Fruit fly (Drosophila melanogaster) whole organism, embryonic: ENCODE data around the gene CG46059.
A peak's percentile ranks its signal among the peaks of the same experiment; 100 is the strongest.

Experiments
- C15 ChIP-seq: fragments of 200-800 bp; sonication (Bioruptor generic); IDR thresholded peaks from 3 replicates; pipeline ENCODE4 v1.3.6; 2022; ENCODE audit warnings: missing biosample characterization, missing genetic modification characterization
- CG10274 ChIP-seq: fragments of 200-800 bp; sonication (Bioruptor generic); optimal IDR thresholded peaks from 3 replicates; lab custom pipeline; 2017; ENCODE audit warnings: missing biosample characterization, mild to moderate bottlenecking, missing genetic modification characterization
- CG10366 ChIP-seq: fragments of 200-800 bp; sonication (Bioruptor generic); IDR thresholded peaks from 2 replicates; pipeline ENCODE4 v1.3.6; 2022; ENCODE audit warnings: missing biosample characterization, missing genetic modification characterization
- CG10959 ChIP-seq: fragments of 200-800 bp; sonication (Bioruptor generic); IDR thresholded peaks from 2 replicates; pipeline ENCODE4 v1.3.6; 2022; ENCODE audit warnings: missing biosample characterization, missing genetic modification characterization
- CG17186 ChIP-seq: fragments of 200-800 bp; sonication (Bioruptor generic); optimal IDR thresholded peaks from 3 replicates; lab custom pipeline; 2017; ENCODE audit warnings: missing biosample characterization, missing genetic modification reagents, missing genetic modification characterization
- CG17802 ChIP-seq: fragments of 200-800 bp; sonication (Bioruptor generic); optimal IDR thresholded peaks from 2 replicates; lab custom pipeline; 2018; ENCODE audit warnings: missing biosample characterization, mild to moderate bottlenecking, missing genetic modification characterization, moderate library complexity
- CG18764 ChIP-seq: fragments of 200-800 bp; sonication (Bioruptor generic); optimal IDR thresholded peaks from 3 replicates; lab custom pipeline; 2016; ENCODE audit warnings: missing biosample characterization, missing genetic modification characterization
- CG2889 ChIP-seq: fragments of 200-800 bp; sonication (Bioruptor generic); IDR thresholded peaks from 3 replicates; pipeline ENCODE4 v1.3.6; 2022; ENCODE audit warnings: missing biosample characterization, missing genetic modification characterization
- CG30403 ChIP-seq: fragments of 200-800 bp; sonication (Bioruptor generic); optimal IDR thresholded peaks from 3 replicates; lab custom pipeline; 2016; ENCODE audit warnings: missing biosample characterization, missing genetic modification characterization
- CG34422 ChIP-seq: fragments of 200-800 bp; sonication (Bioruptor generic); IDR thresholded peaks from 3 replicates; pipeline ENCODE4 v1.3.6; 2022; ENCODE audit warnings: missing biosample characterization, missing genetic modification characterization
- CG42726 ChIP-seq: fragments of 200-800 bp; sonication (Bioruptor generic); IDR thresholded peaks from 2 replicates; pipeline ENCODE4 v1.3.6; 2022; ENCODE audit warnings: missing biosample characterization, missing genetic modification characterization; ENCODE audit not compliant: partially characterized antibody
- CG4617 ChIP-seq: fragments of 200-800 bp; sonication (Bioruptor generic); optimal IDR thresholded peaks from 3 replicates; lab custom pipeline; 2016; ENCODE audit warnings: missing biosample characterization, missing genetic modification characterization, borderline replicate concordance
- CG4707 ChIP-seq: fragments of 200-800 bp; sonication (Bioruptor generic); optimal IDR thresholded peaks from 2 replicates; lab custom pipeline; 2018; ENCODE audit warnings: missing biosample characterization, mild to moderate bottlenecking, missing genetic modification characterization, moderate library complexity
- CG5245 ChIP-seq: fragments of 200-800 bp; sonication (Bioruptor generic); optimal IDR thresholded peaks from 3 replicates; lab custom pipeline; 2016; ENCODE audit warnings: missing biosample characterization, missing genetic modification characterization
- CG6272 ChIP-seq: fragments of 200-800 bp; sonication (Bioruptor generic); IDR thresholded peaks from 2 replicates; pipeline ENCODE4 v1.3.6; 2022; ENCODE audit warnings: missing biosample characterization, missing genetic modification characterization
- CG7745 ChIP-seq: fragments of 200-800 bp; sonication (Bioruptor generic); optimal IDR thresholded peaks from 2 replicates; lab custom pipeline; 2018; ENCODE audit warnings: missing biosample characterization, mild to moderate bottlenecking, missing genetic modification characterization, moderate library complexity
- CG8924 ChIP-seq: fragments of 200-800 bp; optimal IDR thresholded peaks from 3 replicates; lab custom pipeline; 2019; ENCODE audit warnings: missing biosample characterization, mild to moderate bottlenecking, missing genetic modification characterization, moderate library complexity
- CG9437 ChIP-seq: fragments of 200-800 bp; sonication (Bioruptor generic); optimal IDR thresholded peaks from 2 replicates; lab custom pipeline; 2018; ENCODE audit warnings: missing biosample characterization, mild to moderate bottlenecking, missing genetic modification characterization
- CG9797 ChIP-seq: fragments of 200-800 bp; sonication (Bioruptor generic); optimal IDR thresholded peaks from 3 replicates; lab custom pipeline; 2018; ENCODE audit warnings: missing biosample characterization, mild to moderate bottlenecking, missing genetic modification characterization
- CG9876 ChIP-seq: fragments of 200-800 bp; sonication (Bioruptor generic); optimal IDR thresholded peaks from 2 replicates; lab custom pipeline; 2016; ENCODE audit warnings: missing biosample characterization, missing genetic modification characterization
- Chrac-16 ChIP-seq: fragments of 200-800 bp; sonication (Bioruptor generic); optimal IDR thresholded peaks from 3 replicates; lab custom pipeline; 2016; ENCODE audit warnings: missing biosample characterization, missing genetic modification characterization
- D19B ChIP-seq: fragments of 200-800 bp; sonication (Bioruptor generic); optimal IDR thresholded peaks from 2 replicates; lab custom pipeline; 2017; ENCODE audit warnings: missing biosample characterization, mild to moderate bottlenecking, missing genetic modification characterization
- Dek ChIP-seq: fragments of 200-800 bp; sonication (Bioruptor generic); optimal IDR thresholded peaks from 3 replicates; lab custom pipeline; 2019; ENCODE audit warnings: missing biosample characterization, mild to moderate bottlenecking, missing genetic modification characterization, moderate library complexity
- Dfd ChIP-seq, 2 experiments: fragments of >200 bp; optimal IDR thresholded peaks; 2 replicates each; lab custom pipeline; 2017; ENCODE audit warnings: missing biosample characterization in 2 of 2, missing genetic modification characterization in 2 of 2
- Dip3 ChIP-seq: fragments of 200-800 bp; sonication (Bioruptor generic); optimal IDR thresholded peaks from 3 replicates; lab custom pipeline; 2016; ENCODE audit warnings: missing biosample characterization, missing genetic modification characterization
- ERR ChIP-seq: fragments of 200-800 bp; sonication (Bioruptor generic); optimal IDR thresholded peaks from 2 replicates; lab custom pipeline; 2016; ENCODE audit warnings: missing biosample characterization, missing genetic modification characterization
- Gsc ChIP-seq: fragments of 200-800 bp; sonication (Bioruptor generic); IDR thresholded peaks from 2 replicates; pipeline ENCODE4 v1.3.6; 2022; ENCODE audit warnings: missing biosample characterization, missing genetic modification characterization
- Hr3 ChIP-seq: fragments of 200-800 bp; sonication (Bioruptor generic); optimal IDR thresholded peaks from 3 replicates; lab custom pipeline; 2016; ENCODE audit warnings: missing biosample characterization, missing genetic modification characterization
- Lhr ChIP-seq: fragments of 200-800 bp; sonication (Bioruptor generic); optimal IDR thresholded peaks from 3 replicates; lab custom pipeline; 2017; ENCODE audit warnings: mild to moderate bottlenecking, missing biosample characterization, missing genetic modification reagents, missing genetic modification characterization
- MTF-1 ChIP-seq: fragments of 200-800 bp; sonication (Bioruptor generic); optimal IDR thresholded peaks from 2 replicates; lab custom pipeline; 2018; ENCODE audit warnings: missing biosample characterization, mild to moderate bottlenecking, missing genetic modification characterization, borderline replicate concordance
- NK7.1 ChIP-seq: fragments of 200-800 bp; sonication (Bioruptor generic); optimal IDR thresholded peaks from 3 replicates; lab custom pipeline; 2016; ENCODE audit warnings: missing biosample characterization, missing genetic modification characterization
- Sry-β ChIP-seq: fragments of 200-800 bp; sonication (Bioruptor generic); optimal IDR thresholded peaks from 2 replicates; lab custom pipeline; 2018; ENCODE audit warnings: missing biosample characterization, mild to moderate bottlenecking, missing genetic modification characterization, moderate library complexity
- Xbp1 ChIP-seq: fragments of 200-800 bp; sonication (Bioruptor generic); optimal IDR thresholded peaks from 3 replicates; lab custom pipeline; 2016; ENCODE audit warnings: missing biosample characterization, mild to moderate bottlenecking, missing genetic modification characterization
- cad ChIP-seq: fragments of >200 bp; optimal IDR thresholded peaks from 2 replicates; lab custom pipeline; 2017; ENCODE audit warnings: missing biosample characterization, missing genetic modification characterization
- corto ChIP-seq: fragments of 200-800 bp; sonication (Bioruptor generic); optimal IDR thresholded peaks from 2 replicates; lab custom pipeline; 2016; ENCODE audit warnings: missing biosample characterization, mild to moderate bottlenecking, missing genetic modification characterization, moderate library complexity
- dan ChIP-seq: fragments of 200-800 bp; sonication (Bioruptor generic); IDR thresholded peaks from 2 replicates; pipeline ENCODE4 v1.3.6; 2022; ENCODE audit warnings: missing biosample characterization, missing genetic modification characterization
- danr ChIP-seq: fragments of 200-800 bp; sonication (Bioruptor generic); IDR thresholded peaks from 2 replicates; pipeline ENCODE4 v1.3.6; 2022; ENCODE audit warnings: missing biosample characterization, missing genetic modification characterization
- exex ChIP-seq: fragments of 200-800 bp; sonication (Bioruptor generic); optimal IDR thresholded peaks from 4 replicates; lab custom pipeline; 2018; ENCODE audit warnings: missing biosample characterization, mild to moderate bottlenecking, missing genetic modification characterization, moderate library complexity
- fd102C ChIP-seq: fragments of 200-800 bp; sonication (Bioruptor generic); optimal IDR thresholded peaks from 2 replicates; lab custom pipeline; 2018; ENCODE audit warnings: missing biosample characterization, mild to moderate bottlenecking, missing genetic modification characterization, moderate library complexity
- fd64A ChIP-seq: fragments of 200-800 bp; sonication (Bioruptor generic); optimal IDR thresholded peaks from 3 replicates; lab custom pipeline; 2018; ENCODE audit warnings: missing biosample characterization, mild to moderate bottlenecking, missing genetic modification characterization
- gt ChIP-seq: fragments of 200-800 bp; sonication (Bioruptor generic); IDR thresholded peaks from 2 replicates; pipeline ENCODE4 v1.3.6; 2022; ENCODE audit warnings: missing biosample characterization, missing genetic modification characterization
- insv ChIP-seq, 2 experiments: fragments of 200-800 bp; sonication (Bioruptor generic); optimal IDR thresholded peaks; 3 replicates each; lab custom pipeline; 2016 to 2018; ENCODE audit warnings: missing biosample characterization in 2 of 2, missing genetic modification characterization in 2 of 2
- lmd ChIP-seq: fragments of 200-800 bp; sonication (Bioruptor generic); IDR thresholded peaks from 2 replicates; pipeline ENCODE4 v1.3.6; 2022; ENCODE audit warnings: missing biosample characterization, missing genetic modification characterization
- ro ChIP-seq: fragments of 200-800 bp; sonication (Bioruptor generic); IDR thresholded peaks from 2 replicates; pipeline ENCODE4 v1.3.6; 2022; ENCODE audit warnings: missing biosample characterization, missing genetic modification characterization
- sens-2 ChIP-seq: fragments of 200-800 bp; sonication (Bioruptor generic); IDR thresholded peaks from 2 replicates; pipeline ENCODE4 v1.3.6; 2022; ENCODE audit warnings: missing biosample characterization, missing genetic modification characterization
- sob ChIP-seq: fragments of 200-800 bp; sonication (Bioruptor generic); IDR thresholded peaks from 2 replicates; pipeline ENCODE4 v1.3.6; 2022; ENCODE audit warnings: missing biosample characterization, missing genetic modification characterization
- ssp ChIP-seq: fragments of 200-800 bp; sonication (Bioruptor generic); IDR thresholded peaks from 2 replicates; pipeline ENCODE4 v1.3.6; 2022; ENCODE audit warnings: missing biosample characterization, missing genetic modification characterization
- tna ChIP-seq: fragments of 200-800 bp; sonication (Bioruptor generic); IDR thresholded peaks from 2 replicates; pipeline ENCODE4 v1.3.6; 2022; ENCODE audit warnings: missing biosample characterization, missing genetic modification characterization; ENCODE audit not compliant: partially characterized antibody
- yki ChIP-seq: fragments of >200 bp; optimal IDR thresholded peaks from 3 replicates; lab custom pipeline; 2018

The CG46059 gene

DNA sequence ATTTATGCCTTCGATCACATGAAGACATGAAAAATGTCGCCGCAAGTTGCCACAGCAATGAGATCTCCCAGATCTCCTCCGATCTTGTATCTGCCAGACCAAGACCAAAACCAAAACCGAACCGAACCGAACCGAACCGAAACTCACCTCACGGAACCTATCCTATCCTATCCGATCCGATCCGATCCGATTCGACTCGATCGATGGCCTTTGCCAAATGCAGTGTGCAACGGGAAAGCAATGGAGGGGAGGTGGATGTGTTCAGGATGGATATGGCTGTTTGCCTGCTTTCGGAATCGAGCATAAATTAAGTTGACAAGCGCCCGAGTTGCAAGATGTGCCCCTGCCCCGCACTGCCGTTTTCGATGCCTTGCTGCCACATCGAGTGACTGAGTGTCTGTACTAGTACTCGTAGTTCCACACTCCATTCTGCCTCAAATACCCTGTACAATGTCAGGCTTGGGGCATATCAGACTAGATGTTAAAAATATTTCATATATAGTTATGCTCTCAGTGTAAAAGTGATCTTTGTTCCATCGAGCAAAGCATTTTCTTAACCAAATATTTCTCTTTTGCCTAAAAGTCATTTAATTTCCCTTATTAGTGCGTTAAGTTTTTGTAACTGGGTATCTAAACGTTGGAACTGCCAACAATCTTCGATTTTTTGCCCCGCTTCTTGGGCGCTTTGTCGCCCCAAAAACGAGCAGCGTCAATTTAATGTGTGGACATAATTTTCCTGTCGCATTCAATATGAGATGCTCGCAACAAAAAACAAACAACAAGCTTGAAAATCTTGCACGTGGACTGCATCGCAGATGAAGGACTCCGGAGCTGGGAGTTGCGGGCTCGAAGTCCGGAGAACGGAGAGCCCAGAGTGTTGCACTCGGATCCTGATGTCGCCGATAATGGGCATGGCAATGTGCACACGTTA is 42.7 kb upstream of the CG46059 start (continued):
- TF ChIP-seq CG2889 (GFP tag; lab: Robert Waterston, UW) (no peak), CG5245 (GFP tag; lab: Kevin White, UChicago) (peak; percentile 84), CG8924 (tag; lab: Kevin White, UChicago) (peak; percentile 84), cad (no peak), CG34422 (GFP tag; lab: Robert Waterston, UW) (peak; percentile 61; the same call in 2 of the 3 replicates), Gsc (GFP tag; lab: Robert Waterston, UW) (peak; percentile 78), fd64A (peak; percentile 21), Lhr (GFP tag; lab: Kevin White, UChicago) (peak; percentile 71), ERR (GFP tag; lab: Kevin White, UChicago) (peak; percentile 3), tna (GFP tag; lab: Robert Waterston, UW) (no peak), CG17802 (tag; lab: Kevin White, UChicago) (peak; percentile 59), NK7.1 (GFP tag; lab: Kevin White, UChicago) (peak; percentile 35), D19B (GFP tag; lab: Kevin White, UChicago) (peak; percentile 80), C15 (GFP tag; lab: Robert Waterston, UW) (no peak), sob (GFP tag; lab: Robert Waterston, UW) (peak; percentile 62; the same call in 1 of the 2 replicates), yki (no peak), CG4707 (GFP tag; lab: Kevin White, UChicago) (peak; percentile 60), exex (tag; lab: Kevin White, UChicago) (no peak), Chrac-16 (GFP tag; lab: Kevin White, UChicago) (peak; percentile 88), MTF-1 (GFP tag; lab: Kevin White, UChicago) (no peak), CG42726 (GFP tag; lab: Robert Waterston, UW) (no peak), fd102C (peak; percentile 51), CG6272 (GFP tag; lab: Robert Waterston, UW) (peak; percentile 50), ssp (peak; percentile 73), Dfd (GFP tag; optimal IDR thresholded peaks at IDR 0.05; lab: Kevin White, UChicago) (no peak), CG18764 (GFP tag; lab: Kevin White, UChicago) (peak; percentile 66), CG10366 (peak; percentile 72), CG9437 (peak; percentile 67), Xbp1 (GFP tag; lab: Kevin White, UChicago) (peak; percentile 86), CG4617 (peak; percentile 61), insv (GFP tag; optimal IDR thresholded peaks at IDR 0.05; lab: Kevin White, UChicago) (no peak), CG30403 (GFP tag; lab: Kevin White, UChicago) (peak; percentile 82), Hr3 (GFP tag; lab: Kevin White, UChicago) (peak; percentile 83), CG17186 (GFP tag; lab: Kevin White, UChicago) (peak; percentile 33), CG9876 (peak; percentile 47), CG9797 (GFP tag; lab: Kevin White, UChicago) (no peak), CG10959 (peak; percentile 88), sens-2 (GFP tag; lab: Robert Waterston, UW) (peak; percentile 77), Sry-β (no peak), ro (GFP tag; lab: Robert Waterston, UW) (peak; percentile 68; the same call in 1 of the 2 replicates), corto (GFP tag; lab: Kevin White, UChicago) (no peak), CG7745 (peak; percentile 3), CG10274 (GFP tag; lab: Kevin White, UChicago) (no peak), lmd (GFP tag; lab: Robert Waterston, UW) (peak; percentile 82), Dek (tag; lab: Kevin White, UChicago) (peak; percentile 1), danr (GFP tag; lab: Robert Waterston, UW) (no peak), gt (GFP tag; lab: Robert Waterston, UW) (peak; percentile 33; the same call in 1 of the 2 replicates), dan (GFP tag; lab: Robert Waterston, UW) (peak; percentile 76), Dip3 (GFP tag; lab: Kevin White, UChicago) (no peak)
